Worm (Caenorhabditis elegans) whole organism, young adult: ENCODE results near the gene fozi-1.

Experiments
- C06A6.2 ChIP-seq: fragments of 200-800 bp; sonication (Bioruptor generic); conservative IDR thresholded peaks from 2 replicates; pipeline ENCODE4 v1.3.6; 2022; ENCODE audit warnings: missing genetic modification characterization, missing compliant biosample characterization
- F10E7.11 ChIP-seq: sonication (generic microtip); optimal IDR thresholded peaks from 2 replicates; lab custom pipeline; 2017; ENCODE audit warnings: mild to moderate bottlenecking, missing genetic modification characterization, moderate library complexity, missing compliant biosample characterization
- F23B12.7 ChIP-seq: sonication (generic microtip); optimal IDR thresholded peaks from 2 replicates; lab custom pipeline; 2017; ENCODE audit warnings: missing genetic modification characterization, mild to moderate bottlenecking, missing compliant biosample characterization, antibody characterized with exemption, moderate library complexity; ENCODE audit not compliant: insufficient read depth
- F57A8.1 ChIP-seq: fragments of 200-800 bp; sonication (Bioruptor generic); optimal IDR thresholded peaks from 2 replicates; lab custom pipeline; 2018; ENCODE audit warnings: mild to moderate bottlenecking, missing genetic modification characterization, moderate library complexity, missing compliant biosample characterization
- K11D2.4 ChIP-seq: fragments of 200-800 bp; sonication (Bioruptor generic); IDR thresholded peaks from 2 replicates; pipeline ENCODE4 v1.3.6; 2022; ENCODE audit warnings: missing genetic modification reagents, missing genetic modification characterization, missing compliant biosample characterization
- aptf-2 ChIP-seq: fragments of 200-800 bp; sonication (Bioruptor generic); conservative IDR thresholded peaks from 2 replicates; pipeline ENCODE4 v1.3.6; 2022; ENCODE audit warnings: missing genetic modification reagents, missing genetic modification characterization, missing compliant biosample characterization
- attf-3 ChIP-seq: fragments of 200-800 bp; sonication (Bioruptor generic); conservative IDR thresholded peaks from 2 replicates; pipeline ENCODE4 v1.3.6; 2022; ENCODE audit warnings: missing genetic modification reagents, missing genetic modification characterization, missing compliant biosample characterization
- bed-1 ChIP-seq: fragments of 200-800 bp; sonication (Bioruptor generic); IDR thresholded peaks from 2 replicates; pipeline ENCODE4 v1.3.6; 2022; ENCODE audit warnings: missing genetic modification reagents, missing genetic modification characterization, missing compliant biosample characterization
- dpl-1 ChIP-seq: fragments of 150-350 bp; optimal IDR thresholded peaks from 2 replicates; lab custom pipeline; 2014; ENCODE audit warnings: missing biosample characterization, missing genetic modification reagents, missing genetic modification characterization
- snpc-4 ChIP-seq, 5 experiments: fragments of 150-350 bp in 1 of 5; sonication (generic microtip) in 4 of 5; optimal IDR thresholded peaks; 2 replicates each; lab custom pipeline; 2014 to 2018; ENCODE audit warnings: missing genetic modification characterization in 5 of 5, missing biosample characterization in 3 of 5, antibody characterized with exemption in 2 of 5, mild to moderate bottlenecking in 2 of 5, missing compliant biosample characterization in 2 of 5, missing genotype in 2 of 5, moderate library complexity in 2 of 5, missing genetic modification reagents in 1 of 5

DNA sequence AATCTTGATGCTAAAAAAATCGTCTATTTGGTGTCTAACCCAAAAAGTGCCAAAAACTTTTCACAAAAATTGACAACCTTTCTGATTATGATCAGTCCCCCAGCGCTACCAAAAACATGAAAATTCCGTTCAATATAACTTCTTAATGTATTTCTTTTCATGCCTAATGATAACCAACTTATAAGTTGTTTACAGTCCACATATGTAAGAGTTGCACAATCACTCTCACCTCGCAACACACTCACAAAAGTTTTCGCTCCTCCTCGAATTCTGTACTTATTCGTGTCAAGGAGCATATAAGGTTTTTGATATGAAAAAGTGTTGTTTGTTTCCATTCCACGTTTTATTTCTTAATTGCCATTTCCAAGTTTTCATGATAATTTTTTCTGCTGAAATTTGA lies 7.0 kb downstream of the fozi-1 start:
- TF ChIP-seq attf-3 (no peak), aptf-2 (GFP tag; lab: Robert Waterston, UW) (no peak), bed-1 (no peak), K11D2.4 (no peak), F10E7.11 (tag; lab: Kevin White, UChicago) (no peak), F23B12.7 (no peak), dpl-1 (GFP tag; lab: Kevin White, UChicago) (no peak), C06A6.2 (GFP tag; lab: Robert Waterston, UW) (no peak), snpc-4 (GFP tag; optimal IDR thresholded peaks at IDR 0.05; lab: Kevin White, UChicago) (no peak), snpc-4 (tag; optimal IDR thresholded peaks at IDR 0.05; lab: Kevin White, UChicago) (no peak), F57A8.1 (GFP tag; lab: Kevin White, UChicago) (no peak)
